Worm (Caenorhabditis elegans): ENCODE data around the gene F33G12.3.

F33G12.3 gene

ce11 chrII:4984151-4984550, 49.7 kb downstream of the F33G12.3 start:
- TF ChIP-seq ccch-3 (GFP tag; optimal IDR thresholded peaks at IDR 0.05): no peak
